Fruit fly (Drosophila melanogaster) whole organism: Measurements from ENCODE around the gene aub.

Source experiments
- Dll ChIP-seq: fragments of >200 bp; optimal IDR thresholded peaks from 2 replicates; lab custom pipeline; 2017
- EcR ChIP-seq, 2 experiments: fragments of >200 bp; optimal IDR thresholded peaks; 2 replicates each; lab custom pipeline; 2017; ENCODE audit warnings: missing biosample characterization in 2 of 2, missing genetic modification characterization in 2 of 2, missing genetic modification reagents in 2 of 2

DNA sequence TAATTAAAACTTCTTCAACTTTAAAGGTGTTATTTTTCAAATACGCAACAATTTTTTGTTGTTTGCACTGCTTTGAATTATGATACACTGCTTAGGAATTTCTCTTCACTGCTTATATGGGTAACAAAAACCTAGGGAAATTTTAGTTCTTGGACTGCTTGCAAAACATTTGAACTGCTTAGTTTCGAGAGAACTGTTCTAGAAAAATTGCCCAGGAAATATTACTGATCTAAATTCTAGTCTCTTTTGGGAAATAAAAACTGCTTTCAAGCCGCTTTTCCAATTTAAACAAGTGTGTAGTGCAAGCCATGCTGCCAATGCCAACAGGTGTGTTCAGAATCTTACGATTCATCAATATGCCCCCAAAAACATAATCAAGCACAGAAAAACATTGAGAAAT lies 36.8 kb downstream of the aub start:
- TF ChIP-seq Dll (lab: Kevin White, UChicago) (no peak), EcR (GFP tag; optimal IDR thresholded peaks at IDR 0.05; lab: Kevin White, UChicago) (no peak)
